Worm (Caenorhabditis elegans) whole organism, L3 larva: ENCODE data around the gene C47E8.9.

Source experiments
- aly-2 ChIP-seq: fragments of 150-350 bp; optimal IDR thresholded peaks from 2 replicates; lab custom pipeline; 2014; ENCODE audit warnings: missing biosample characterization, missing genetic modification characterization
- ceh-16 ChIP-seq: sonication (generic microtip); optimal IDR thresholded peaks from 2 replicates; lab custom pipeline; 2017; ENCODE audit warnings: missing biosample characterization, missing genetic modification characterization
- egl-5 ChIP-seq: fragments of 150-350 bp; optimal IDR thresholded peaks from 2 replicates; lab custom pipeline; 2017; ENCODE audit warnings: missing biosample characterization, missing genetic modification reagents, missing genetic modification characterization, inconsistent platforms
- elt-3 ChIP-seq, 3 experiments: fragments of 150-350 bp in 1 of 3; sonication (generic microtip) in 2 of 3; optimal IDR thresholded peaks; 2 replicates in 2 of 3; 4 replicates in 1 of 3; lab custom pipeline; 2014 to 2017; ENCODE audit warnings: missing biosample characterization in 3 of 3, missing genetic modification characterization in 3 of 3
- fos-1 ChIP-seq: fragments of 150-350 bp; optimal IDR thresholded peaks from 2 replicates; lab custom pipeline; 2014; ENCODE audit warnings: missing biosample characterization, missing genetic modification characterization
- mdl-1 ChIP-seq: fragments of 150-350 bp; optimal IDR thresholded peaks from 2 replicates; lab custom pipeline; 2014; ENCODE audit warnings: missing biosample characterization, missing genetic modification characterization
- nhr-11 ChIP-seq: fragments of 150-350 bp; optimal IDR thresholded peaks from 2 replicates; lab custom pipeline; 2014; ENCODE audit warnings: missing biosample characterization, missing genetic modification characterization
- nhr-237 ChIP-seq: fragments of 150-350 bp; optimal IDR thresholded peaks from 2 replicates; lab custom pipeline; 2014; ENCODE audit warnings: missing biosample characterization, missing genetic modification characterization
- nhr-25 ChIP-seq: sonication (generic microtip); optimal IDR thresholded peaks from 2 replicates; lab custom pipeline; 2017; ENCODE audit warnings: missing biosample characterization, missing genetic modification characterization
- nhr-28 ChIP-seq: fragments of 150-350 bp; optimal IDR thresholded peaks from 2 replicates; lab custom pipeline; 2014; ENCODE audit warnings: missing biosample characterization, missing genetic modification characterization
- nhr-76 ChIP-seq: fragments of 150-350 bp; sonication (generic microtip); optimal IDR thresholded peaks from 5 replicates; lab custom pipeline; 2014; ENCODE audit warnings: missing biosample characterization, missing genetic modification characterization
- zag-1 ChIP-seq: fragments of 150-350 bp; optimal IDR thresholded peaks from 2 replicates; lab custom pipeline; 2014; ENCODE audit warnings: missing biosample characterization, missing genetic modification characterization

ce11 chrV:14685435-14686058 is 22.4 kb downstream of the C47E8.9 start, which contains the start of gene C47E8.4:
- TF ChIP-seq egl-5, result peak; percentile 94
- no peak for TF ChIP-seq aly-2
- no peak for TF ChIP-seq mdl-1 (tag; lab: Kevin White, UChicago)
- TF ChIP-seq zag-1 (tag; lab: Kevin White, UChicago), result peak; percentile 66
- peak in 1 of 3 experiments; percentile 52 for TF ChIP-seq elt-3 (tag; optimal IDR thresholded peaks at IDR 0.05; lab: Kevin White, UChicago)
- TF ChIP-seq nhr-237 (tag; lab: Kevin White, UChicago), result peak; percentile 30
- TF ChIP-seq fos-1 (tag; lab: Kevin White, UChicago), result peak; percentile 67
- peak; percentile 66 for TF ChIP-seq nhr-76 (tag; lab: Kevin White, UChicago)
- no peak for TF ChIP-seq ceh-16 (tag; lab: Kevin White, UChicago)
- peak; percentile 98 for TF ChIP-seq nhr-25 (tag; lab: Kevin White, UChicago)
- peak; percentile 61 for TF ChIP-seq nhr-28 (tag; lab: Kevin White, UChicago)
- peak; percentile 93 for TF ChIP-seq nhr-11
